Worm (Caenorhabditis elegans) whole organism, L4 larva: Measurements from ENCODE around the gene EGAP1.5.

ENCODE experiments used
- T20F7.1 ChIP-seq: fragments of 200-800 bp; sonication (Bioruptor generic); optimal IDR thresholded peaks from 2 replicates; lab custom pipeline; 2018; ENCODE audit warnings: mild to moderate bottlenecking, missing genetic modification characterization, missing compliant biosample characterization
- Y48G9A.11 ChIP-seq: fragments of 200-800 bp; sonication (Bioruptor generic); IDR thresholded peaks from 2 replicates; pipeline ENCODE4 v1.3.6; 2022; ENCODE audit warnings: missing genetic modification reagents, missing genetic modification characterization, missing compliant biosample characterization
- Y5F2A.4 ChIP-seq: fragments of 200-800 bp; sonication (Bioruptor generic); optimal IDR thresholded peaks from 2 replicates; lab custom pipeline; 2018; ENCODE audit warnings: mild to moderate bottlenecking, missing genetic modification characterization, missing compliant biosample characterization
- aha-1 ChIP-seq: fragments of 150-350 bp; peaks from one replicate; lab custom pipeline; 2014; ENCODE audit warnings: missing biosample characterization, missing genetic modification characterization
- aly-2 ChIP-seq: sonication (generic microtip); optimal IDR thresholded peaks from 2 replicates; lab custom pipeline; 2018; ENCODE audit warnings: missing biosample characterization, missing genetic modification characterization
- arid-1 ChIP-seq: fragments of 200-800 bp; sonication (Bioruptor generic); conservative IDR thresholded peaks from 2 replicates; pipeline ENCODE4 v1.3.6; 2022; ENCODE audit warnings: missing genetic modification reagents, missing genetic modification characterization, missing compliant biosample characterization
- ceh-28 ChIP-seq: fragments of 150-350 bp; optimal IDR thresholded peaks from 2 replicates; lab custom pipeline; 2014; ENCODE audit warnings: missing biosample characterization, missing genetic modification reagents, missing genetic modification characterization
- ceh-32 ChIP-seq: sonication (generic microtip); optimal IDR thresholded peaks from 2 replicates; lab custom pipeline; 2016; ENCODE audit warnings: mild to moderate bottlenecking, missing genetic modification characterization, missing compliant biosample characterization; ENCODE audit not compliant: poor library complexity
- cey-2 ChIP-seq: sonication (generic microtip); optimal IDR thresholded peaks from 3 replicates; lab custom pipeline; 2017; ENCODE audit warnings: missing genetic modification characterization, mild to moderate bottlenecking, missing compliant biosample characterization, antibody characterized with exemption, borderline replicate concordance; ENCODE audit not compliant: insufficient read depth
- ctbp-1 ChIP-seq: fragments of 200-800 bp; sonication (Bioruptor generic); IDR thresholded peaks from 2 replicates; pipeline ENCODE4 v1.3.6; 2022; ENCODE audit warnings: missing genetic modification reagents, missing genetic modification characterization, missing compliant biosample characterization
- daf-12 ChIP-seq: fragments of 150-350 bp; optimal IDR thresholded peaks from 2 replicates; lab custom pipeline; 2014; ENCODE audit warnings: missing biosample characterization, missing genetic modification reagents, missing genetic modification characterization
- daf-16 ChIP-seq, 3 experiments: sonication (generic microtip); optimal IDR thresholded peaks; 2 replicates each; lab custom pipeline; 2016 to 2017; ENCODE audit warnings: missing genetic modification characterization in 3 of 3, missing genetic modification reagents in 3 of 3, mild to moderate bottlenecking in 2 of 3, missing compliant biosample characterization in 2 of 3, missing biosample characterization in 1 of 3, moderate library complexity in 1 of 3
- dpl-1 ChIP-seq: fragments of 150-350 bp; optimal IDR thresholded peaks from 2 replicates; lab custom pipeline; 2014; ENCODE audit warnings: missing biosample characterization, missing genetic modification reagents, missing genetic modification characterization
- duxl-1 ChIP-seq: sonication (generic microtip); optimal IDR thresholded peaks from 2 replicates; lab custom pipeline; 2016; ENCODE audit warnings: mild to moderate bottlenecking, missing genetic modification characterization, moderate library complexity, missing compliant biosample characterization; ENCODE audit not compliant: poor library complexity
- dve-1 ChIP-seq: sonication (generic microtip); optimal IDR thresholded peaks from 2 replicates; lab custom pipeline; 2017; ENCODE audit warnings: antibody characterized with exemption, mild to moderate bottlenecking, missing genetic modification characterization, missing compliant biosample characterization; ENCODE audit not compliant: insufficient read depth
- egl-43 ChIP-seq: fragments of 200-800 bp; sonication (Bioruptor generic); IDR thresholded peaks from 2 replicates; pipeline ENCODE4 v1.3.6; 2022; ENCODE audit warnings: missing genetic modification reagents, missing genetic modification characterization, missing compliant biosample characterization
- gei-8 ChIP-seq: fragments of 200-800 bp; sonication (Bioruptor generic); optimal IDR thresholded peaks from 2 replicates; lab custom pipeline; 2018; ENCODE audit warnings: mild to moderate bottlenecking, missing genetic modification characterization, missing compliant biosample characterization
- hif-1 ChIP-seq, 2 experiments: sonication (generic microtip); optimal IDR thresholded peaks; 2 replicates each; lab custom pipeline; 2016 to 2017; ENCODE audit warnings: missing compliant biosample characterization in 2 of 2, missing genetic modification characterization in 2 of 2, missing genetic modification reagents in 2 of 2, missing genotype in 2 of 2, mild to moderate bottlenecking in 1 of 2
- hlh-30 ChIP-seq: sonication (generic microtip); optimal IDR thresholded peaks from 2 replicates; lab custom pipeline; 2017; ENCODE audit warnings: antibody characterized with exemption, mild to moderate bottlenecking, missing genetic modification characterization, missing compliant biosample characterization; ENCODE audit not compliant: insufficient read depth
- hmg-1.1 ChIP-seq: fragments of 200-800 bp; sonication (Bioruptor generic); IDR thresholded peaks from 2 replicates; pipeline ENCODE4 v1.3.6; 2022; ENCODE audit warnings: missing genetic modification reagents, missing genetic modification characterization, missing compliant biosample characterization
- lin-29 ChIP-seq: fragments of 200-800 bp; sonication (Bioruptor generic); IDR thresholded peaks from 2 replicates; pipeline ENCODE4 v1.3.6; 2022; ENCODE audit warnings: missing genetic modification reagents, missing genetic modification characterization, missing compliant biosample characterization
- lin-38 ChIP-seq: fragments of 200-800 bp; sonication (Bioruptor generic); IDR thresholded peaks from 2 replicates; pipeline ENCODE4 v1.3.6; 2022; ENCODE audit warnings: missing genetic modification reagents, missing genetic modification characterization, missing compliant biosample characterization
- lsy-2 ChIP-seq, 2 experiments: fragments of 150-350 bp in 1 of 2; sonication (generic microtip) in 1 of 2; optimal IDR thresholded peaks; 2 replicates each; lab custom pipeline; 2014 to 2017; ENCODE audit warnings: missing biosample characterization in 2 of 2, missing genetic modification characterization in 2 of 2
- madf-5 ChIP-seq, 2 experiments: fragments of 200-800 bp; sonication (Bioruptor generic); IDR thresholded peaks; 2 replicates each; pipeline ENCODE4 v1.3.6; 2022; ENCODE audit warnings: missing compliant biosample characterization in 2 of 2, missing genetic modification characterization in 2 of 2
- madf-9 ChIP-seq: fragments of 200-800 bp; sonication (Bioruptor generic); conservative IDR thresholded peaks from 2 replicates; pipeline ENCODE4 v1.3.6; 2022; ENCODE audit warnings: missing genetic modification reagents, missing genetic modification characterization, missing compliant biosample characterization
- mep-1 ChIP-seq: fragments of 150-350 bp; sonication (generic microtip); optimal IDR thresholded peaks from 3 replicates; lab custom pipeline; 2014; ENCODE audit warnings: missing biosample characterization, missing genetic modification characterization
- mes-2 ChIP-seq: sonication (generic microtip); optimal IDR thresholded peaks from 2 replicates; lab custom pipeline; 2016; ENCODE audit warnings: missing genotype, mild to moderate bottlenecking, missing genetic modification characterization, missing compliant biosample characterization; ENCODE audit not compliant: poor library complexity, severe bottlenecking
- nhr-10 ChIP-seq: fragments of 150-350 bp; optimal IDR thresholded peaks from 2 replicates; lab custom pipeline; 2014; ENCODE audit warnings: missing biosample characterization, missing genetic modification characterization
- nhr-237 ChIP-seq: sonication (generic microtip); optimal IDR thresholded peaks from 2 replicates; lab custom pipeline; 2017; ENCODE audit warnings: missing biosample characterization, missing genetic modification characterization
- nhr-6 ChIP-seq: fragments of 150-350 bp; optimal IDR thresholded peaks from 2 replicates; lab custom pipeline; 2014; ENCODE audit warnings: missing biosample characterization, missing genetic modification characterization
- nhr-76 ChIP-seq: fragments of 150-350 bp; optimal IDR thresholded peaks from 2 replicates; lab custom pipeline; 2014; ENCODE audit warnings: missing biosample characterization, missing genetic modification characterization
- pha-4 ChIP-seq, 2 experiments: fragments of 150-350 bp in 1 of 2; fragments of 200-800 bp in 1 of 2; sonication (Bioruptor generic) in 1 of 2; IDR thresholded peaks in 1 of 2; optimal IDR thresholded peaks in 1 of 2; 2 replicates each; pipeline versions ENCODE4 v1.3.6 to Lab custom; 2014 to 2022; ENCODE audit warnings: missing genetic modification characterization in 2 of 2, missing genetic modification reagents in 2 of 2, missing biosample characterization in 1 of 2, missing compliant biosample characterization in 1 of 2
- pqm-1 ChIP-seq: sonication (generic microtip); optimal IDR thresholded peaks from 2 replicates; lab custom pipeline; 2017; ENCODE audit warnings: missing biosample characterization, missing genetic modification characterization
- rbr-2 ChIP-seq: sonication (generic microtip); optimal IDR thresholded peaks from 2 replicates; lab custom pipeline; 2016; ENCODE audit warnings: missing genotype, missing genetic modification characterization, missing compliant biosample characterization
- unc-39 ChIP-seq: sonication (generic microtip); optimal IDR thresholded peaks from 2 replicates; lab custom pipeline; 2017; ENCODE audit warnings: missing biosample characterization, missing genetic modification characterization
- zip-2 ChIP-seq: fragments of 150-350 bp; optimal IDR thresholded peaks from 2 replicates; lab custom pipeline; 2014; ENCODE audit warnings: missing biosample characterization, missing genetic modification characterization

The EGAP1.5 gene

DNA sequence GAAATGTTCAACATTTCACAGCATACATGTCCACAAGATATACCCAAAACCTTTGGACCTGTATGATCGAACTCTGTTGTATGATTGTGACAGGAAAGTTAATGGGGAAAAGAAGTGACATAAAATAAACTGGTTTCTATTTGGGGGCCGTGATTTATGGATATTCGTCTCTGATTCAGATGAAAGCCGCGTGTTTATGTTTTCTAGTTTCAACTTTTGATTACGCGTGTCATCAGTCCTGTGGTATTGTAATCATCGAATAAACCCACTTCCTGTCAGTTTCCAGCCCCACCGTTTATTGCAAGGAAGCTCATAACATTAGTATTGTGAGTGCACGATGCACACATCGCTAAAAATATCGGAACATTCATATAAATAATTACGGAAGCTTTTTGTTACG lies 9.3 kb upstream of the EGAP1.5 start (continued):
- TF ChIP-seq arid-1 (no peak), nhr-237 (no peak), rbr-2 (tag; lab: Kevin White, UChicago) (no peak)

- TF ChIP-seq duxl-1 (tag; lab: Kevin White, UChicago) (peak; percentile 15), madf-5 (GFP tag; IDR thresholded peaks at IDR 0.05; lab: Robert Waterston, UW) (no peak), nhr-6 (tag; lab: Kevin White, UChicago) (peak; percentile 12), mep-1 (tag; lab: Kevin White, UChicago) (peak; percentile 38), rbr-2 (tag; lab: Kevin White, UChicago) (peak; percentile 38), dpl-1 (GFP tag; lab: Kevin White, UChicago) (peak; percentile 65), lin-38 (GFP tag; lab: Robert Waterston, UW) (peak; percentile 88), aha-1 (peak; percentile 9), ceh-28 (no peak), hmg-1.1 (0 out of 2 replicates have a peak, but pooled peaks have one; percentile 6), nhr-10 (tag; lab: Kevin White, UChicago) (no peak), T20F7.1 (peak; percentile 23), hif-1 (tag; optimal IDR thresholded peaks at IDR 0.05; lab: Kevin White, UChicago) (peak in 1 of 2 experiments; percentile 28), pha-4 (GFP tag; IDR thresholded peaks at IDR 0.05; lab: Robert Waterston, UW) (no peak), pha-4 (tag; optimal IDR thresholded peaks at IDR 0.05; lab: Kevin White, UChicago) (peak; percentile 51), madf-9 (GFP tag; lab: Robert Waterston, UW) (no peak), daf-16 (GFP tag; optimal IDR thresholded peaks at IDR 0.05; lab: Kevin White, UChicago) (no peak), daf-16 (tag; optimal IDR thresholded peaks at IDR 0.05; lab: Kevin White, UChicago) (peak; percentile 31), dve-1 (tag; lab: Kevin White, UChicago) (peak; percentile 37), lsy-2 (tag; optimal IDR thresholded peaks at IDR 0.05; lab: Kevin White, UChicago) (peak in 1 of 2 experiments; percentile 84)
These were observed 5.8 kb upstream of the EGAP1.5 start, which contains the start of the genes dnc-2 and bcl-7 for ce11 chrIII:5925724-5926123. TSS of gene dnc-2 (minus strand) at chrIII:5925756. TSS of gene bcl-7 (plus strand) at chrIII:5926086.

ce11 chrIII:5930659-5931058 lies 862 bp upstream of the EGAP1.5 start:
- TF ChIP-seq daf-12 (tag; lab: Kevin White, UChicago) = no peak
- no peak for TF ChIP-seq pqm-1 (tag; lab: Kevin White, UChicago)
- no peak for TF ChIP-seq Y48G9A.11
- no peak for TF ChIP-seq ceh-32 (tag; lab: Kevin White, UChicago)
- peak; percentile 14 for TF ChIP-seq hlh-30
- no peak for TF ChIP-seq cey-2 (tag; lab: Kevin White, UChicago)
- TF ChIP-seq mes-2 (tag; lab: Kevin White, UChicago) = no peak
- no peak for TF ChIP-seq Y5F2A.4 (GFP tag; lab: Kevin White, UChicago)
- TF ChIP-seq nhr-76 (tag; lab: Kevin White, UChicago) = no peak
- TF ChIP-seq daf-16 (GFP tag; optimal IDR thresholded peaks at IDR 0.05; lab: Kevin White, UChicago) = peak in 1 of 2 experiments; percentile 19
- TF ChIP-seq daf-16 (tag; optimal IDR thresholded peaks at IDR 0.05; lab: Kevin White, UChicago) = no peak
- no peak for TF ChIP-seq aly-2 (tag; lab: Kevin White, UChicago)
- no peak for TF ChIP-seq gei-8
- no peak for TF ChIP-seq egl-43 (GFP tag; lab: Robert Waterston, UW)
- TF ChIP-seq lin-29 (GFP tag; lab: Robert Waterston, UW) = no peak
- TF ChIP-seq unc-39 = no peak
- no peak for TF ChIP-seq zip-2 (tag; lab: Kevin White, UChicago)
- TF ChIP-seq ctbp-1 (GFP tag; lab: Robert Waterston, UW) = no peak
- TF ChIP-seq ceh-28 = no peak
